Worm (Caenorhabditis elegans): ENCODE results near the gene fipr-14.

The fipr-14 gene

DNA sequence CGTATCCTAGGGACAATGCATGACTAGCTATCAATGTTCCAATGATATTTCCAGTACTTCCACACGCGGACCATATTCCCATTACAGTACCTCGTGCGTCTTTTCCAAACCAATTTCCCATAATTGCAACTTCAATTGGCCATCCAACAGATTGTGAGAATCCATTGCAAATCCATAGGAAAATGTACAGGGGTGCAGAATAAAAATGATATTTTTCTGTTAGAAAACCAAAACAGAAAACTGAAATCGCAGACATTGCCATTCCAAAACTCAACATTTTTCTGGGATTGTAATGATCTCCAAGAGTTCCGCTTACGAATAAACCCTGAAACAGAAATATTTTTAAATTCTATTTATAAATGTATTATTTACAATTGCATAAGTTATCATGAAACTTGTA lies 25.8 kb upstream of the fipr-14 start:
- no peak for TF ChIP-seq lir-1 (GFP tag; conservative IDR thresholded peaks at IDR 0.05)
- TF ChIP-seq attf-5 (GFP tag; optimal IDR thresholded peaks at IDR 0.05) = no peak
- TF ChIP-seq T26A5.8 (tag; optimal IDR thresholded peaks at IDR 0.05) = no peak
- no peak for TF ChIP-seq lsl-1 (GFP tag; optimal IDR thresholded peaks at IDR 0.05)
- no peak for TF ChIP-seq F55B11.4 (tag; optimal IDR thresholded peaks at IDR 0.05; ENCODE audit: borderline replicate concordance, insufficient read depth)
- TF ChIP-seq Y56A3A.18 (GFP tag; IDR thresholded peaks at IDR 0.05) = no peak
- no peak for TF ChIP-seq ceh-100 (GFP tag; IDR thresholded peaks at IDR 0.05)
- no peak for TF ChIP-seq K11D2.4 (GFP tag; IDR thresholded peaks at IDR 0.05)
- no peak for TF ChIP-seq lsy-27 (tag; optimal IDR thresholded peaks at IDR 0.05; ENCODE audit: borderline replicate concordance, insufficient read depth)
- no peak for TF ChIP-seq akir-1 (GFP tag; optimal IDR thresholded peaks at IDR 0.05)
- no peak for TF ChIP-seq snpc-1.1 (tag; optimal IDR thresholded peaks at IDR 0.05; ENCODE audit: insufficient read depth)
- no peak for TF ChIP-seq ztf-25 (GFP tag; IDR thresholded peaks at IDR 0.05)
- no peak for TF ChIP-seq Y53G8AR.9 (GFP tag; conservative IDR thresholded peaks at IDR 0.05)
- TF ChIP-seq mxl-1 (tag; optimal IDR thresholded peaks at IDR 0.05) = no peak

DNA sequence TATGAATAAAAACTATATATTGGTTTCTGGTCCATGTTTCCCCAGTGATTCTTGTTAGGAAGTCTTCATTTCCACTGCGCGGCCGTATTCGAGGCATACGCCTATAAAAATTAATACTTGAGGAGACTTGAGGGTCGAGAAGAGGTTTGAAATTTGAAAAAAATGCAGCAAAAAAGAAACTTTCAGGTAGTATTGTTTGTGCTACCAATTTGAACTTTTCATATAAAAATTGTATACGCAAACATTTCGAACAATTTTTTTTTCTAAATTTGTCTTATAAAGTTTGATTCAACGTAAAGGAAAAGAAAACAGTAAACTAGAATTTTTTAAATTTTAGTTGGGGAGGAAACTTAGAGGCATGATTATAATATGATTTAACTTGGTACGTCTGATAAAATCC lies 25.1 kb upstream of the fipr-14 start, which contains the start of gene T11G6.4:
TSS of gene T11G6.4 (minus strand) at position 101 of the 400 bp plus-strand sequence.
- no peak for TF ChIP-seq ceh-100 (GFP tag; IDR thresholded peaks at IDR 0.05)

DNA sequence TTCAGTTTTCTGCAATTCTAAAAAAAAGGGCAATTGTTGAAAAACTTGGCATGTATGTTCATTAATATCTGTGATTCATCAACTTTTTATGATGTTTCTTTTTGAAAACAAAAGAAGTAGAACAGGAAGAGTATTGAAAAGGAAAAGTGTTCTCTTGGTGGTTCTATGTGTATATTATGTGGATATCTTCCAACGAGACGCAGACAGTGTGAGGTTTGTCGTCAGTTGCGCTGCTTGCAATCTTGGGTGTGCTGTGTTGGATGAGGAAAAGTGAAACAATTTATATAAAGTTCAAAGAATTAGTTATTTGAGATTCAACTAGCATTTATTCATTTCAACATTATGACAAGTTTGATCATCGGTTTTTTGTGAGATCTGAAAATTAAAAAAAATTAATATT lies 24.5 kb upstream of the fipr-14 start:
- no peak for TF ChIP-seq pha-4 (tag; optimal IDR thresholded peaks at IDR 0.05)
- TF ChIP-seq hmg-1.2 (GFP tag; IDR thresholded peaks at IDR 0.05) = peak; percentile 25; the same call in 1 of the 2 replicates

DNA sequence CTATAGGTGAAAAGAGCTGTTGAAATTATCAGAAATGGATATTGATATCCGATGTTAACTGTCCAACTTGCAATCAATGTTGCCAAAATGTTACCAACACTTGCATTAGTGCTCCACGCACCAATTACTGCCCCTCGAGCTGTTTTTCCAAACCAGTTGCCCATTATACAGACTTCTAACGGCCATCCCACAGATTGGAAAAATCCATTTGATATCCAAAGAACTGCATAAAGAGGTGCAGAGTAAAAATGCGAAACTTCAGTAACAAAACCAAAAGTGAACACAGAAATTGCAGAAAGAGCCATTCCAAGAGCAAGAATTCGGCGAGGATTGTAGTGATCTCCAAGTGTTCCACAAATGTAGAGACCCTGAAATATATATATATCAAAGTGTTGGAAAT lies 22.9 kb upstream of the fipr-14 start:
- no peak for TF ChIP-seq ceh-27 (GFP tag; optimal IDR thresholded peaks at IDR 0.05)
- no peak for TF ChIP-seq lag-1 (GFP tag; IDR thresholded peaks at IDR 0.05)
- TF ChIP-seq lir-1 (GFP tag; conservative IDR thresholded peaks at IDR 0.05) = no peak

DNA sequence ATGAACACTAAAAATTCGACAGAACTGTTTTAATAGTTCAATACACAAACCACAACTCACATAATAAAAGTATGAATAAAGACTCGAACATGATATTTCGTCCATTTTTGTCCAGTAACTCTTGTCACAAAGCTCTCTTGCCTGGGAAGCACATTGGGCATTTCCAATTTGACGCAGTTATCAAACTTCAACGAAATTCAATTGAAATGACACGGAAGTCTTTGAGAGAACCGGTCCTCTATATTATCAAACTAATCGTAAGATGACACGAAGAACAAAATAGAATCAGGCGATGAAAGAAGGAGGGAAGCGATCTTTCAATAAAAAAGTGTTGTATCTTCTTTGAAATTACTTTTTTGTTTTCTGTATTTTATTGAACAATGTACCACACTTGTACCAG lies 21.9 kb upstream of the fipr-14 start, which contains the start of gene T11G6.3:
TSS of gene T11G6.3 (minus strand) at position 189 of the 400 bp plus-strand sequence.
- TF ChIP-seq chd-7 (tag; optimal IDR thresholded peaks at IDR 0.05) (no peak), snpc-1.1 (tag; optimal IDR thresholded peaks at IDR 0.05; ENCODE audit: insufficient read depth) (no peak), ama-1 (optimal IDR thresholded peaks at IDR 0.05) (no peak), ama-1 (GFP tag; optimal IDR thresholded peaks at IDR 0.05) (no peak), gei-17 (GFP tag; optimal IDR thresholded peaks at IDR 0.05) (no peak), ccch-3 (GFP tag; optimal IDR thresholded peaks at IDR 0.05) (no peak), ceh-91 (GFP tag; IDR thresholded peaks at IDR 0.05) (no peak), mcd-1 (GFP tag; IDR thresholded peaks at IDR 0.05) (no peak), ceh-40 (GFP tag; IDR thresholded peaks at IDR 0.05) (no peak), sptf-2 (GFP tag; optimal IDR thresholded peaks at IDR 0.05) (no peak), nhr-90 (tag; optimal IDR thresholded peaks at IDR 0.05) (no peak), him-1 (tag; optimal IDR thresholded peaks at IDR 0.05) (no peak), aptf-3 (GFP tag; IDR thresholded peaks at IDR 0.05) (no peak), dox-1 (GFP tag; IDR thresholded peaks at IDR 0.05) (no peak), egrh-3 (GFP tag; IDR thresholded peaks at IDR 0.05) (no peak), ztf-3 (GFP tag; optimal IDR thresholded peaks at IDR 0.05) (no peak)
